Fruit fly (Drosophila melanogaster) whole organism, embryonic: ENCODE data around the gene CG33543.

Source experiments
- Ada2b ChIP-seq: fragments of 200-800 bp; sonication (Bioruptor generic); IDR thresholded peaks from 2 replicates; pipeline ENCODE4 v1.3.6; 2022; ENCODE audit warnings: missing biosample characterization, missing genetic modification characterization
- B-H2 ChIP-seq: fragments of 200-800 bp; sonication (Bioruptor generic); optimal IDR thresholded peaks from 2 replicates; lab custom pipeline; 2018; ENCODE audit warnings: missing biosample characterization, mild to moderate bottlenecking, missing genetic modification characterization
- CG10565 ChIP-seq: fragments of 200-800 bp; sonication (Bioruptor generic); optimal IDR thresholded peaks from 3 replicates; lab custom pipeline; 2016; ENCODE audit warnings: missing biosample characterization, mild to moderate bottlenecking, missing genetic modification characterization
- CG12744 ChIP-seq: fragments of 200-800 bp; sonication (Bioruptor generic); optimal IDR thresholded peaks from 2 replicates; lab custom pipeline; 2016; ENCODE audit warnings: missing biosample characterization, missing genetic modification characterization
- CG12769 ChIP-seq: fragments of 200-800 bp; sonication (Bioruptor generic); optimal IDR thresholded peaks from 2 replicates; lab custom pipeline; 2019; ENCODE audit warnings: missing biosample characterization, mild to moderate bottlenecking, missing genetic modification characterization, moderate library complexity
- CG1602 ChIP-seq: fragments of 200-800 bp; sonication (Bioruptor generic); optimal IDR thresholded peaks from 3 replicates; lab custom pipeline; 2016; ENCODE audit warnings: missing biosample characterization, missing genetic modification characterization
- CG17568 ChIP-seq: fragments of 200-800 bp; sonication (Bioruptor generic); optimal IDR thresholded peaks from 2 replicates; lab custom pipeline; 2018; ENCODE audit warnings: missing biosample characterization, mild to moderate bottlenecking, missing genetic modification characterization, moderate library complexity
- CG18262 ChIP-seq: fragments of 200-800 bp; optimal IDR thresholded peaks from 3 replicates; lab custom pipeline; 2019; ENCODE audit warnings: missing biosample characterization, mild to moderate bottlenecking, missing genetic modification characterization, moderate library complexity
- CG18476 ChIP-seq: fragments of 200-800 bp; sonication (Bioruptor generic); optimal IDR thresholded peaks from 2 replicates; lab custom pipeline; 2016; ENCODE audit warnings: missing biosample characterization, mild to moderate bottlenecking, missing genetic modification characterization
- CG18619 ChIP-seq: fragments of 200-800 bp; sonication (Bioruptor generic); optimal IDR thresholded peaks from 3 replicates; lab custom pipeline; 2017; ENCODE audit warnings: missing biosample characterization, mild to moderate bottlenecking, missing genetic modification characterization
- CG2889 ChIP-seq: fragments of 200-800 bp; sonication (Bioruptor generic); IDR thresholded peaks from 3 replicates; pipeline ENCODE4 v1.3.6; 2022; ENCODE audit warnings: missing biosample characterization, missing genetic modification characterization
- CG3281 ChIP-seq: fragments of 200-800 bp; sonication (Bioruptor generic); optimal IDR thresholded peaks from 3 replicates; lab custom pipeline; 2017; ENCODE audit warnings: missing biosample characterization, mild to moderate bottlenecking, missing genetic modification characterization
- CG4360 ChIP-seq: fragments of 200-800 bp; sonication (Bioruptor generic); IDR thresholded peaks from 2 replicates; pipeline ENCODE4 v1.3.6; 2022; ENCODE audit warnings: missing biosample characterization, missing genetic modification characterization
- CG7963 ChIP-seq: fragments of 200-800 bp; sonication (Bioruptor generic); IDR thresholded peaks from 3 replicates; pipeline ENCODE4 v1.3.6; 2022; ENCODE audit warnings: missing biosample characterization, missing genetic modification characterization; ENCODE audit not compliant: partially characterized antibody
- CG7987 ChIP-seq: fragments of 200-800 bp; sonication (Bioruptor generic); optimal IDR thresholded peaks from 2 replicates; lab custom pipeline; 2018; ENCODE audit warnings: missing biosample characterization, mild to moderate bottlenecking, missing genetic modification characterization, moderate library complexity
- CG8089 ChIP-seq: fragments of 200-800 bp; sonication (Bioruptor generic); optimal IDR thresholded peaks from 3 replicates; lab custom pipeline; 2016; ENCODE audit warnings: missing biosample characterization, missing genetic modification characterization
- CG8281 ChIP-seq: fragments of 200-800 bp; sonication (Bioruptor generic); optimal IDR thresholded peaks from 2 replicates; lab custom pipeline; 2018; ENCODE audit warnings: missing biosample characterization, mild to moderate bottlenecking, missing genetic modification characterization, moderate library complexity
- CG8290 ChIP-seq, 3 experiments: fragments of 200-800 bp; sonication (Bioruptor generic); optimal IDR thresholded peaks; 2 replicates each; lab custom pipeline; 2016 to 2019; ENCODE audit warnings: missing biosample characterization in 3 of 3, missing genetic modification characterization in 3 of 3, mild to moderate bottlenecking in 2 of 3, moderate library complexity in 1 of 3
- CG8924 ChIP-seq: fragments of 200-800 bp; optimal IDR thresholded peaks from 3 replicates; lab custom pipeline; 2019; ENCODE audit warnings: missing biosample characterization, mild to moderate bottlenecking, missing genetic modification characterization, moderate library complexity
- Dbx ChIP-seq: fragments of 200-800 bp; sonication (Bioruptor generic); IDR thresholded peaks from 3 replicates; pipeline ENCODE4 v1.3.6; 2022; ENCODE audit warnings: missing biosample characterization, missing genetic modification characterization
- Deaf1 ChIP-seq: fragments of 200-800 bp; optimal IDR thresholded peaks from 3 replicates; lab custom pipeline; 2019; ENCODE audit warnings: missing biosample characterization, mild to moderate bottlenecking, missing genetic modification characterization, moderate library complexity
- Eip74EF ChIP-seq, 2 experiments: fragments of 200-800 bp in 1 of 2; fragments of >200 bp in 1 of 2; sonication (Bioruptor generic) in 1 of 2; optimal IDR thresholded peaks; 2 replicates each; lab custom pipeline; 2017 to 2019; ENCODE audit warnings: missing biosample characterization in 2 of 2, missing genetic modification characterization in 2 of 2, mild to moderate bottlenecking in 1 of 2, moderate library complexity in 1 of 2
- HmgZ ChIP-seq: fragments of 200-800 bp; sonication (Bioruptor generic); optimal IDR thresholded peaks from 2 replicates; lab custom pipeline; 2018; ENCODE audit warnings: missing biosample characterization, mild to moderate bottlenecking, missing genetic modification characterization
- Hmr ChIP-seq: fragments of 200-800 bp; sonication (Bioruptor generic); optimal IDR thresholded peaks from 3 replicates; lab custom pipeline; 2017; ENCODE audit warnings: mild to moderate bottlenecking, missing biosample characterization, missing genetic modification reagents, missing genetic modification characterization
- Hsf ChIP-seq: fragments of 200-800 bp; sonication (Bioruptor generic); optimal IDR thresholded peaks from 3 replicates; lab custom pipeline; 2016; ENCODE audit warnings: missing biosample characterization, missing genetic modification characterization
- Jarid2 ChIP-seq: fragments of 200-800 bp; sonication (Bioruptor generic); optimal IDR thresholded peaks from 3 replicates; lab custom pipeline; 2017; ENCODE audit warnings: mild to moderate bottlenecking, missing biosample characterization, missing genetic modification reagents, missing genetic modification characterization
- Nf-YA ChIP-seq: fragments of 200-800 bp; sonication (Bioruptor generic); IDR thresholded peaks from 2 replicates; pipeline ENCODE4 v1.3.6; 2022; ENCODE audit warnings: missing biosample characterization, missing genetic modification characterization
- ara ChIP-seq: fragments of 200-800 bp; sonication (Bioruptor generic); IDR thresholded peaks from 2 replicates; pipeline ENCODE4 v1.3.6; 2022; ENCODE audit warnings: missing biosample characterization, missing genetic modification characterization
- bab2 ChIP-seq: fragments of 200-800 bp; sonication (Bioruptor generic); optimal IDR thresholded peaks from 2 replicates; lab custom pipeline; 2016; ENCODE audit warnings: missing biosample characterization, missing genetic modification characterization
- bbx ChIP-seq: fragments of 200-800 bp; sonication (Bioruptor generic); IDR thresholded peaks from 2 replicates; pipeline ENCODE4 v1.3.6; 2022; ENCODE audit warnings: missing biosample characterization, missing genetic modification characterization; ENCODE audit not compliant: partially characterized antibody
- fd102C ChIP-seq: fragments of 200-800 bp; sonication (Bioruptor generic); optimal IDR thresholded peaks from 2 replicates; lab custom pipeline; 2018; ENCODE audit warnings: missing biosample characterization, mild to moderate bottlenecking, missing genetic modification characterization, moderate library complexity
- gce ChIP-seq: fragments of 200-800 bp; sonication (Bioruptor generic); IDR thresholded peaks from 3 replicates; pipeline ENCODE4 v1.3.6; 2022; ENCODE audit warnings: missing biosample characterization, missing genetic modification characterization
- grn ChIP-seq: fragments of 200-800 bp; sonication (Bioruptor generic); optimal IDR thresholded peaks from 3 replicates; lab custom pipeline; 2017; ENCODE audit warnings: missing biosample characterization, missing genetic modification characterization
- gsb ChIP-seq: fragments of 200-800 bp; sonication (Bioruptor generic); IDR thresholded peaks from 2 replicates; pipeline ENCODE4 v1.3.6; 2022; ENCODE audit warnings: missing biosample characterization, missing genetic modification characterization
- gsb-n ChIP-seq: fragments of 200-800 bp; sonication (Bioruptor generic); optimal IDR thresholded peaks from 3 replicates; lab custom pipeline; 2018; ENCODE audit warnings: missing biosample characterization, mild to moderate bottlenecking, missing genetic modification characterization
- hbn ChIP-seq: fragments of 200-800 bp; sonication (Bioruptor generic); IDR thresholded peaks from 2 replicates; pipeline ENCODE4 v1.3.6; 2022; ENCODE audit warnings: missing biosample characterization, missing genetic modification characterization; ENCODE audit not compliant: partially characterized antibody
- her ChIP-seq: fragments of 200-800 bp; sonication (Bioruptor generic); optimal IDR thresholded peaks from 2 replicates; lab custom pipeline; 2016; ENCODE audit warnings: missing biosample characterization, missing genetic modification characterization
- jumu ChIP-seq: fragments of 200-800 bp; sonication (Bioruptor generic); optimal IDR thresholded peaks from 3 replicates; lab custom pipeline; 2016; ENCODE audit warnings: missing biosample characterization, missing genetic modification characterization
- onecut ChIP-seq: fragments of 200-800 bp; sonication (Bioruptor generic); IDR thresholded peaks from 2 replicates; pipeline ENCODE4 v1.3.6; 2022; ENCODE audit warnings: missing biosample characterization, missing genetic modification characterization
- repo ChIP-seq: fragments of 200-800 bp; sonication (Bioruptor generic); optimal IDR thresholded peaks from 2 replicates; lab custom pipeline; 2016; ENCODE audit warnings: missing biosample characterization, missing genetic modification characterization
- ssp ChIP-seq: fragments of 200-800 bp; sonication (Bioruptor generic); IDR thresholded peaks from 2 replicates; pipeline ENCODE4 v1.3.6; 2022; ENCODE audit warnings: missing biosample characterization, missing genetic modification characterization
- tll ChIP-seq, 2 experiments: fragments of 200-800 bp in 1 of 2; fragments of >200 bp in 1 of 2; sonication (Bioruptor generic) in 1 of 2; optimal IDR thresholded peaks; 2 replicates each; lab custom pipeline; 2017 to 2019; ENCODE audit warnings: missing biosample characterization in 2 of 2, missing genetic modification characterization in 2 of 2, mild to moderate bottlenecking in 1 of 2, moderate library complexity in 1 of 2
- trh ChIP-seq: fragments of 200-800 bp; sonication (Bioruptor generic); optimal IDR thresholded peaks from 2 replicates; lab custom pipeline; 2016; ENCODE audit warnings: missing biosample characterization, missing genetic modification characterization
- tx ChIP-seq: fragments of 200-800 bp; sonication (Bioruptor generic); optimal IDR thresholded peaks from 2 replicates; lab custom pipeline; 2016; ENCODE audit warnings: missing biosample characterization, missing genetic modification characterization
- wdn ChIP-seq: fragments of 200-800 bp; sonication (Bioruptor generic); IDR thresholded peaks from 2 replicates; pipeline ENCODE4 v1.3.6; 2022; ENCODE audit warnings: missing biosample characterization, missing genetic modification characterization
- z ChIP-seq: fragments of 200-800 bp; sonication (Bioruptor generic); IDR thresholded peaks from 3 replicates; pipeline ENCODE4 v1.3.6; 2022; ENCODE audit warnings: missing biosample characterization, missing genetic modification characterization
- zen ChIP-seq: fragments of 200-800 bp; sonication (Bioruptor generic); optimal IDR thresholded peaks from 3 replicates; lab custom pipeline; 2018; ENCODE audit warnings: missing biosample characterization, mild to moderate bottlenecking, missing genetic modification characterization, moderate library complexity

CG33543 gene

DNA sequence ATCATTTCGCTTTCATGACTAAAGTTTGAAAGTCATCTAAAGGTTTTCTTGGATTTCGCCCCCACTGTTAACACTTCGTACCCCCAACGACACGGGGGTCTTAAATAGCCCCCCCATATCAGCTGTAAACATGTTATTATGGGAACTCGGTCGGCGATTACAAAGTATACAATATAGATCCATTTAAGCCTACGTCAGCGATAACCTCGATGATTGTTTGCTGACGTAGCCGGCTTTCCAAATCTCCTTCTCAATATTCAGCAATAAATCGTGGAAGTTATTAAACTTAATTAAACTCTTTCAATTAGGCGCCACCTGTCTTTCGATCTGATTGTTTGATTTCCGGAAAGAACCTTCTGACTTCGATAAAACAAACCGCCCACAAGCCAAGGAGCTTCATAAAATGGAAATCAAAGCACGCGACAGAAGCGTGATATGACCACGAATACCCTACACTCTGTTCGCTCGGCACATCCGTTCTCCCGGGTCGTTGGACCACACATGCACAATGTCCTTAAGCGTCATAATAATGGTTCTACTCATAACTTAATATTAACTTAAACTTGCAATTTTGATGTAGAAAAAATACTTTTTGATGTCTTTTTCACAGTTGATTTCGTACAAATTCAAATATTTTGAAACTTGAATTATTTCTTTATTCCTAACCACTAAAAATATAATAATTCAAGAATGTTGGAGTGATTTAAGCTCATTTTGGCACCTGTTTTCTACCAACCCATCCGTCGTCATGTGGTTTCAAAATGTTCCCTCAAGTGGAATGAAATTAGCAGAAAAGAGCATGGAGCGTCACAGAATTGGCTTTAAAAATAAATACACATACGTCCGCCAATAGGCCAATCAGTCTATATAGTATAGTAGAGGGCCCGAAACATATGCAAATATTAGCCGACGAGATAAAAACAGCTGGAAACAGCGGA, 19.5 kb downstream of the CG33543 start (continued):
- TF ChIP-seq CG8089 (GFP tag; lab: Kevin White, UChicago) (no peak), CG17568 (GFP tag; lab: Kevin White, UChicago) (no peak), CG18619 (GFP tag; lab: Kevin White, UChicago) (peak; percentile 66), Ada2b (GFP tag; lab: Robert Waterston, UW) (peak; percentile 49; the same call in 1 of the 2 replicates), Deaf1 (tag; lab: Kevin White, UChicago) (peak; percentile 25), CG2889 (GFP tag; lab: Robert Waterston, UW) (no peak), trh (GFP tag; lab: Kevin White, UChicago) (no peak), B-H2 (GFP tag; lab: Kevin White, UChicago) (peak; percentile 33), Nf-YA (GFP tag; lab: Robert Waterston, UW) (no peak), Eip74EF (GFP tag; optimal IDR thresholded peaks at IDR 0.05; lab: Kevin White, UChicago) (no peak), ssp (GFP tag; lab: Robert Waterston, UW) (no peak), CG4360 (no peak), z (GFP tag; lab: Robert Waterston, UW) (no peak), CG12744 (GFP tag; lab: Kevin White, UChicago) (no peak), CG8924 (tag; lab: Kevin White, UChicago) (peak; percentile 38), CG18476 (GFP tag; lab: Kevin White, UChicago) (peak; percentile 7), CG3281 (GFP tag; lab: Kevin White, UChicago) (peak; percentile 67), tx (GFP tag; lab: Kevin White, UChicago) (peak; percentile 17), gce (GFP tag; lab: Robert Waterston, UW) (no peak; the same call in 2 of the 3 replicates), gsb-n (tag; lab: Kevin White, UChicago) (no peak), CG7987 (peak; percentile 98), onecut (GFP tag; lab: Robert Waterston, UW) (no peak), gsb (GFP tag; lab: Robert Waterston, UW) (no peak; the same call in 1 of the 2 replicates), Dbx (peak; percentile 65; the same call in 2 of the 3 replicates), CG8290 (GFP tag; optimal IDR thresholded peaks at IDR 0.05; lab: Kevin White, UChicago) (no peak), CG8290 (tag; optimal IDR thresholded peaks at IDR 0.05; lab: Kevin White, UChicago) (peak in 1 of 2 experiments; percentile 73), repo (peak; percentile 19), Hmr (GFP tag; lab: Kevin White, UChicago) (peak; percentile 73), HmgZ (tag; lab: Kevin White, UChicago) (peak; percentile 37), grn (GFP tag; lab: Kevin White, UChicago) (peak; percentile 89), hbn (GFP tag; lab: Robert Waterston, UW) (no peak), ara (GFP tag; lab: Robert Waterston, UW) (0 out of 2 replicates have a peak, but pooled peaks have one; percentile 10), CG1602 (GFP tag; lab: Kevin White, UChicago) (no peak), CG8281 (peak; percentile 9), her (GFP tag; lab: Kevin White, UChicago) (peak; percentile 58), fd102C (GFP tag; lab: Kevin White, UChicago) (no peak), zen (tag; lab: Kevin White, UChicago) (no peak), tll (GFP tag; optimal IDR thresholded peaks at IDR 0.05; lab: Kevin White, UChicago) (no peak), Jarid2 (GFP tag; lab: Kevin White, UChicago) (no peak), CG7963 (no peak), CG10565 (GFP tag; lab: Kevin White, UChicago) (no peak), CG18262 (tag; lab: Kevin White, UChicago) (peak; percentile 15), bbx (GFP tag; lab: Robert Waterston, UW) (no peak), bab2 (peak; percentile 48), wdn (GFP tag; lab: Robert Waterston, UW) (peak; percentile 28; the same call in 1 of the 2 replicates), jumu (peak; percentile 25), Hsf (GFP tag; lab: Kevin White, UChicago) (peak; percentile 50), CG12769 (tag; lab: Kevin White, UChicago) (peak; percentile 47)
